Fruit fly (Drosophila melanogaster) whole organism, embryonic: ENCODE results near the gene Nepl3.
A peak's percentile ranks its signal among the peaks of the same experiment; 100 is the strongest.

Source experiments
- CG10543 ChIP-seq: fragments of 200-800 bp; sonication (Bioruptor generic); optimal IDR thresholded peaks from 3 replicates; lab custom pipeline; 2017; ENCODE audit warnings: missing biosample characterization, mild to moderate bottlenecking, missing genetic modification characterization, moderate library complexity
- CG11723 ChIP-seq: fragments of 200-800 bp; sonication (Bioruptor generic); optimal IDR thresholded peaks from 2 replicates; lab custom pipeline; 2017; ENCODE audit warnings: missing biosample characterization, mild to moderate bottlenecking, missing genetic modification characterization
- CG12071 ChIP-seq: fragments of 200-800 bp; sonication (Bioruptor generic); optimal IDR thresholded peaks from 3 replicates; lab custom pipeline; 2018; ENCODE audit warnings: missing biosample characterization, mild to moderate bottlenecking, missing genetic modification characterization
- CG13894 ChIP-seq: fragments of 200-800 bp; sonication (Bioruptor generic); optimal IDR thresholded peaks from 3 replicates; lab custom pipeline; 2018; ENCODE audit warnings: missing biosample characterization, mild to moderate bottlenecking, missing genetic modification characterization, moderate library complexity
- CG15514 ChIP-seq: fragments of 200-800 bp; sonication (Bioruptor generic); optimal IDR thresholded peaks from 3 replicates; lab custom pipeline; 2017; ENCODE audit warnings: missing biosample characterization, missing genetic modification characterization, mild to moderate bottlenecking, moderate library complexity, missing genetic modification reagents
- CG18599 ChIP-seq: fragments of 200-800 bp; sonication (Bioruptor generic); optimal IDR thresholded peaks from 3 replicates; lab custom pipeline; 2017; ENCODE audit warnings: missing biosample characterization, missing genetic modification characterization, mild to moderate bottlenecking, moderate library complexity, missing genetic modification reagents
- CG32532 ChIP-seq: fragments of 200-800 bp; sonication (Bioruptor generic); IDR thresholded peaks from 2 replicates; pipeline ENCODE4 v1.3.6; 2022; ENCODE audit warnings: missing biosample characterization, missing genetic modification characterization
- CG34376 ChIP-seq: fragments of 200-800 bp; sonication (Bioruptor generic); optimal IDR thresholded peaks from 2 replicates; lab custom pipeline; 2018; ENCODE audit warnings: missing biosample characterization, mild to moderate bottlenecking, missing genetic modification characterization
- CG34422 ChIP-seq: fragments of 200-800 bp; sonication (Bioruptor generic); IDR thresholded peaks from 3 replicates; pipeline ENCODE4 v1.3.6; 2022; ENCODE audit warnings: missing biosample characterization, missing genetic modification characterization
- CG6765 ChIP-seq: fragments of 200-800 bp; sonication (Bioruptor generic); optimal IDR thresholded peaks from 3 replicates; lab custom pipeline; 2017; ENCODE audit warnings: missing biosample characterization, mild to moderate bottlenecking, missing genetic modification characterization
- Ets65A ChIP-seq: fragments of 200-800 bp; sonication (Bioruptor generic); peaks from one replicate; lab custom pipeline; 2016; ENCODE audit warnings: missing biosample characterization, missing genetic modification characterization
- Fer1 ChIP-seq: fragments of 200-800 bp; sonication (Bioruptor generic); optimal IDR thresholded peaks from 2 replicates; lab custom pipeline; 2017; ENCODE audit warnings: missing biosample characterization, mild to moderate bottlenecking, missing genetic modification characterization
- Hr51 ChIP-seq, 2 experiments: fragments of 200-800 bp; sonication (Bioruptor generic); optimal IDR thresholded peaks; 2 replicates in 1 of 2; 3 replicates in 1 of 2; lab custom pipeline; 2016 to 2018; ENCODE audit warnings: missing biosample characterization in 2 of 2, missing genetic modification characterization in 2 of 2, mild to moderate bottlenecking in 1 of 2, moderate library complexity in 1 of 2
- MBD-R2 ChIP-seq: fragments of 200-800 bp; sonication (Bioruptor generic); IDR thresholded peaks from 2 replicates; pipeline ENCODE4 v1.3.6; 2022; ENCODE audit warnings: missing biosample characterization, missing genetic modification characterization
- Nf-YA ChIP-seq: fragments of 200-800 bp; sonication (Bioruptor generic); IDR thresholded peaks from 2 replicates; pipeline ENCODE4 v1.3.6; 2022; ENCODE audit warnings: missing biosample characterization, missing genetic modification characterization
- Nf-YC ChIP-seq: fragments of 200-800 bp; optimal IDR thresholded peaks from 3 replicates; lab custom pipeline; 2019; ENCODE audit warnings: missing biosample characterization, mild to moderate bottlenecking, missing genetic modification characterization, moderate library complexity
- Opbp ChIP-seq: fragments of 200-800 bp; sonication (Bioruptor generic); IDR thresholded peaks from 3 replicates; pipeline ENCODE4 v1.3.6; 2022; ENCODE audit warnings: missing biosample characterization, missing genetic modification characterization; ENCODE audit not compliant: partially characterized antibody
- Pdp1 ChIP-seq, 2 experiments: fragments of 200-800 bp; sonication (Bioruptor generic); optimal IDR thresholded peaks; 3 replicates each; lab custom pipeline; 2016; ENCODE audit warnings: missing biosample characterization in 2 of 2, missing genetic modification characterization in 2 of 2, mild to moderate bottlenecking in 1 of 2, moderate library complexity in 1 of 2
- Sry-β ChIP-seq: fragments of 200-800 bp; sonication (Bioruptor generic); optimal IDR thresholded peaks from 2 replicates; lab custom pipeline; 2018; ENCODE audit warnings: missing biosample characterization, mild to moderate bottlenecking, missing genetic modification characterization, moderate library complexity
- Trl ChIP-seq, 3 experiments: fragments of >200 bp in 2 of 3; fragments of 200-800 bp in 1 of 3; sonication (Bioruptor generic) in 1 of 3; optimal IDR thresholded peaks; 2 replicates in 1 of 3; 3 replicates in 2 of 3; lab custom pipeline; 2016 to 2017; ENCODE audit warnings: missing biosample characterization in 1 of 3, missing genetic modification characterization in 1 of 3
- crp ChIP-seq, 2 experiments: fragments of 200-800 bp; sonication (Bioruptor generic); optimal IDR thresholded peaks; 2 replicates in 1 of 2; 3 replicates in 1 of 2; lab custom pipeline; 2017; ENCODE audit warnings: missing biosample characterization in 2 of 2, missing genetic modification characterization in 2 of 2, mild to moderate bottlenecking in 1 of 2, moderate library complexity in 1 of 2
- eve ChIP-seq, 2 experiments: fragments of >200 bp; optimal IDR thresholded peaks; 2 replicates each; lab custom pipeline; 2017; ENCODE audit warnings: missing biosample characterization in 2 of 2, missing genetic modification characterization in 2 of 2
- ewg ChIP-seq: fragments of 200-800 bp; sonication (Bioruptor generic); optimal IDR thresholded peaks from 3 replicates; lab custom pipeline; 2017; ENCODE audit warnings: mild to moderate bottlenecking, missing biosample characterization, missing genetic modification reagents, missing genetic modification characterization
- hbn ChIP-seq: fragments of 200-800 bp; sonication (Bioruptor generic); IDR thresholded peaks from 2 replicates; pipeline ENCODE4 v1.3.6; 2022; ENCODE audit warnings: missing biosample characterization, missing genetic modification characterization; ENCODE audit not compliant: partially characterized antibody
- kni ChIP-seq: fragments of 200-800 bp; sonication (Bioruptor generic); optimal IDR thresholded peaks from 3 replicates; lab custom pipeline; 2017; ENCODE audit warnings: mild to moderate bottlenecking, missing biosample characterization, missing genetic modification reagents, missing genetic modification characterization
- lov ChIP-seq, 2 experiments: fragments of 200-800 bp in 1 of 2; fragments of >200 bp in 1 of 2; sonication (Bioruptor generic) in 1 of 2; IDR thresholded peaks in 1 of 2; optimal IDR thresholded peaks in 1 of 2; 2 replicates in 1 of 2; 3 replicates in 1 of 2; pipeline versions ENCODE4 v1.3.6 to Lab custom; 2017 to 2022; ENCODE audit warnings: missing biosample characterization in 1 of 2, missing genetic modification characterization in 1 of 2
- mirr ChIP-seq: fragments of 200-800 bp; sonication (Bioruptor generic); optimal IDR thresholded peaks from 3 replicates; lab custom pipeline; 2018; ENCODE audit warnings: missing biosample characterization, mild to moderate bottlenecking, missing genetic modification characterization
- onecut ChIP-seq: fragments of 200-800 bp; sonication (Bioruptor generic); IDR thresholded peaks from 2 replicates; pipeline ENCODE4 v1.3.6; 2022; ENCODE audit warnings: missing biosample characterization, missing genetic modification characterization
- pfk ChIP-seq: fragments of 200-800 bp; sonication (Bioruptor generic); optimal IDR thresholded peaks from 2 replicates; lab custom pipeline; 2018; ENCODE audit warnings: missing biosample characterization, mild to moderate bottlenecking, missing genetic modification characterization, moderate library complexity
- pros ChIP-seq: fragments of 200-800 bp; sonication (Bioruptor generic); optimal IDR thresholded peaks from 3 replicates; lab custom pipeline; 2019; ENCODE audit warnings: missing biosample characterization, mild to moderate bottlenecking, missing genetic modification characterization, moderate library complexity
- psq ChIP-seq: fragments of 200-800 bp; sonication (Bioruptor generic); optimal IDR thresholded peaks from 2 replicates; lab custom pipeline; 2017; ENCODE audit warnings: missing biosample characterization, missing genetic modification characterization
- pzg ChIP-seq: fragments of 200-800 bp; sonication (Bioruptor generic); optimal IDR thresholded peaks from 3 replicates; lab custom pipeline; 2018; ENCODE audit warnings: missing biosample characterization, mild to moderate bottlenecking, missing genetic modification characterization, moderate library complexity
- row ChIP-seq: fragments of 200-800 bp; sonication (Bioruptor generic); IDR thresholded peaks from 3 replicates; pipeline ENCODE4 v1.3.6; 2022; ENCODE audit warnings: missing biosample characterization, missing genetic modification characterization
- scrt ChIP-seq: fragments of 200-800 bp; sonication (Bioruptor generic); optimal IDR thresholded peaks from 2 replicates; lab custom pipeline; 2018; ENCODE audit warnings: missing biosample characterization, mild to moderate bottlenecking, missing genetic modification characterization, moderate library complexity
- sens ChIP-seq: fragments of 200-800 bp; sonication (Bioruptor generic); peaks from one replicate; lab custom pipeline; 2016; ENCODE audit warnings: missing biosample characterization, missing genetic modification characterization
- seq ChIP-seq: fragments of 200-800 bp; sonication (Bioruptor generic); IDR thresholded peaks from 2 replicates; pipeline ENCODE4 v1.3.6; 2022; ENCODE audit warnings: missing biosample characterization, missing genetic modification characterization
- sug ChIP-seq: fragments of 200-800 bp; optimal IDR thresholded peaks from 2 replicates; lab custom pipeline; 2019; ENCODE audit warnings: missing biosample characterization, mild to moderate bottlenecking, missing genetic modification characterization, moderate library complexity
- wek ChIP-seq: fragments of 200-800 bp; sonication (Bioruptor generic); optimal IDR thresholded peaks from 3 replicates; lab custom pipeline; 2018; ENCODE audit warnings: missing biosample characterization, mild to moderate bottlenecking, missing genetic modification characterization, moderate library complexity

Nepl3 gene

dm6 chr2L:5063936-5064335 lies 5.9 kb upstream of the Nepl3 start (continued):
- TF ChIP-seq Opbp (GFP tag; lab: Robert Waterston, UW) (no peak), Ets65A (GFP tag; lab: Kevin White, UChicago) (peak; percentile 57), pfk (GFP tag; lab: Kevin White, UChicago) (peak; percentile 97), eve (GFP tag; optimal IDR thresholded peaks at IDR 0.05; lab: Kevin White, UChicago) (no peak), onecut (GFP tag; lab: Robert Waterston, UW) (peak; percentile 5; the same call in 1 of the 2 replicates), CG32532 (GFP tag; lab: Robert Waterston, UW) (peak; percentile 28; the same call in 1 of the 2 replicates), CG34376 (GFP tag; lab: Kevin White, UChicago) (peak; percentile 50), ewg (GFP tag; lab: Kevin White, UChicago) (peak; percentile 81), CG18599 (GFP tag; lab: Kevin White, UChicago) (peak; percentile 64), lov (optimal IDR thresholded peaks at IDR 0.05; lab: Kevin White, UChicago) (no peak), lov (GFP tag; IDR thresholded peaks at IDR 0.05; lab: Robert Waterston, UW) (no peak), CG6765 (peak; percentile 8), Hr51 (GFP tag; optimal IDR thresholded peaks at IDR 0.05; lab: Kevin White, UChicago) (peak in 1 of 2 experiments; percentile 34), wek (peak; percentile 26), CG12071 (GFP tag; lab: Kevin White, UChicago) (peak; percentile 39), CG34422 (GFP tag; lab: Robert Waterston, UW) (0 out of 3 replicates have a peak, but pooled peaks have one; percentile 44), Fer1 (GFP tag; lab: Kevin White, UChicago) (peak; percentile 52), sug (tag; lab: Kevin White, UChicago) (peak; percentile 61), kni (GFP tag; lab: Kevin White, UChicago) (peak; percentile 37), scrt (GFP tag; lab: Kevin White, UChicago) (peak; percentile 55), crp (GFP tag; optimal IDR thresholded peaks at IDR 0.05; lab: Kevin White, UChicago) (peak in 1 of 2 experiments; percentile 78), pros (GFP tag; lab: Kevin White, UChicago) (peak; percentile 58), MBD-R2 (GFP tag; lab: Robert Waterston, UW) (peak; percentile 9; the same call in 1 of the 2 replicates), Nf-YA (GFP tag; lab: Robert Waterston, UW) (no peak), seq (peak; percentile 43; the same call in 1 of the 2 replicates), hbn (peak; percentile 33; the same call in 1 of the 2 replicates), CG10543 (GFP tag; lab: Kevin White, UChicago) (peak; percentile 51), CG11723 (no peak), row (GFP tag; lab: Robert Waterston, UW) (0 out of 3 replicates have a peak, but pooled peaks have one; percentile 29), Trl (optimal IDR thresholded peaks at IDR 0.05; lab: Kevin White, UChicago) (peak in 1 of 2 experiments; percentile 20), Trl (GFP tag; optimal IDR thresholded peaks at IDR 0.05; lab: Kevin White, UChicago) (no peak), pzg (GFP tag; lab: Kevin White, UChicago) (peak; percentile 14), CG13894 (peak; percentile 34), CG15514 (GFP tag; lab: Kevin White, UChicago) (peak; percentile 36), sens (GFP tag; lab: Kevin White, UChicago) (no peak), Nf-YC (tag; lab: Kevin White, UChicago) (peak; percentile 24), mirr (GFP tag; lab: Kevin White, UChicago) (peak; percentile 44), Pdp1 (GFP tag; optimal IDR thresholded peaks at IDR 0.05; lab: Kevin White, UChicago) (no peak), Sry-β (GFP tag; lab: Kevin White, UChicago) (no peak), psq (peak; percentile 52)
